Worm (Caenorhabditis elegans): Measurements from ENCODE around the gene ZK666.4.

DNA sequence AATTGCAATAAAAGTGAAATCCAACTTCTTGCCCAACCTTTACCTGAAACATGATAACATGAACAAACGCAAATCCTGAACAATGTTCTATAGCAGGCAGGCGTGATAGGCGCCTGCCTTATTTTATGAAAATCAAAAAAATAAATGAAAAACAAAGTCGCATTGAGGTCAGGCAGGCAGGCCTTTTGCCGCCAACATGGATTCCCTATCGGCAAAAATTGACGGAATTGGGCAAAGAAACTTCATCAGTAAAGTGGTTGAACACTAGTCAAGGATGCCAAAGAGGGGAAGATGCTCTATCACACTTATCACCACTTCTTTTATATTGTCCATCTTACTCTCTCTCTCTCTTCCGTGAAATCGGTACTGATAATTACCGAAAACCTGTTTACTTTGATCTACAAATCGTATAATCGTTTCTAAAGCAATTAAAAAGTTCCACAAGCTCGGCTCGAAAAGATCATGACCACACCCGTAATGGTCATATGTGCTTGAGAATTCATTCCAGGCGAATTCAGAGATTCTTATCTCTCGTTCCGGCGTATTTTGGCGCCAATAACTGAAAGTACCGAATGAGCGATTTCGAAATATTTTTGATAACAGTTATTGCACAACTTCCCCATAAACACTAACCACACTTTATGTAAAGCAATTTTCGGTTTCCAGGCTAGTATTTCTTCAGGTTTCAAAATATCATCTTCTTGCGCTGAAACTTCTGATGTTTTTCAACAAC, 4.9 kb downstream of the ZK666.4 start, which contains the start of the genes clec-60 and ZK666.11:
- TF ChIP-seq ceh-45 (GFP tag; IDR thresholded peaks at IDR 0.05) (no peak), nfya-1 (tag; optimal IDR thresholded peaks at IDR 0.05) (no peak), ceh-2 (tag; optimal IDR thresholded peaks at IDR 0.05) (no peak), unc-42 (tag; optimal IDR thresholded peaks at IDR 0.05) (no peak), dmd-4 (tag; optimal IDR thresholded peaks at IDR 0.05; ENCODE audit: borderline replicate concordance) (no peak), ceh-9 (tag; optimal IDR thresholded peaks at IDR 0.05) (no peak), ztf-16 (tag; optimal IDR thresholded peaks at IDR 0.05) (no peak), C08G9.2 (tag; optimal IDR thresholded peaks at IDR 0.05) (no peak), ama-1 (optimal IDR thresholded peaks at IDR 0.05) (no peak), tbx-2 (tag; optimal IDR thresholded peaks at IDR 0.05) (no peak), hlh-30 (tag; optimal IDR thresholded peaks at IDR 0.05; ENCODE audit: insufficient read depth) (no peak), elt-2 (tag; optimal IDR thresholded peaks at IDR 0.05) (no peak), hlh-6 (tag; optimal IDR thresholded peaks at IDR 0.05) (no peak)
